Worm (Caenorhabditis elegans) whole organism, L4/young adult: ENCODE measurements around the gene cyp-43A1.

ENCODE experiments used
- dao-5 ChIP-seq: sonication (generic microtip); optimal IDR thresholded peaks from 2 replicates; lab custom pipeline; 2016; ENCODE audit warnings: missing genotype, missing genetic modification characterization, moderate library complexity, missing compliant biosample characterization
- him-1 ChIP-seq: sonication (generic microtip); optimal IDR thresholded peaks from 2 replicates; lab custom pipeline; 2016; ENCODE audit warnings: missing genotype, missing genetic modification reagents, missing genetic modification characterization, missing compliant biosample characterization

DNA sequence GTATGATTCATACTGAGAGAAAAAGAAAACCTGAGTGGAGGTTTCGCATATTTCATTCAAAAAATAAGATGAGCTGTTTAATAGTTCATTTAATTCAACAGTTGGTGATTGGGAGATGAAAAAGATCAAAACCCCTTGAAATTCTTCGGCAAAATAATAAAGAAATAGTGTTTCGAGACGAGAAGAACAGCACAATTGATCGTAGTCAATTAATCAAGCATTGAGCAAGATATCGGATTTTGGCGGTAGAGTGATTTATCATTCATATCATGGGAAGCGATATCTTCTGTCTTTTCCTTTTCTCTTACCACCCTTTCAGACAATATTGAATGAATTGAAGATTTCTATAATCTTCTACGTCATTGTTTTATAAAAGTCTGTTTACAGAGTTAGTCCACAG, 32.3 kb downstream of the cyp-43A1 start:
- no peak for TF ChIP-seq dao-5
- TF ChIP-seq him-1 (tag; lab: Kevin White, UChicago), result no peak
